Worm (Caenorhabditis elegans): ENCODE measurements around the gene gcy-20.
A peak's percentile ranks its signal among the peaks of the same experiment; 100 is the strongest.

DNA sequence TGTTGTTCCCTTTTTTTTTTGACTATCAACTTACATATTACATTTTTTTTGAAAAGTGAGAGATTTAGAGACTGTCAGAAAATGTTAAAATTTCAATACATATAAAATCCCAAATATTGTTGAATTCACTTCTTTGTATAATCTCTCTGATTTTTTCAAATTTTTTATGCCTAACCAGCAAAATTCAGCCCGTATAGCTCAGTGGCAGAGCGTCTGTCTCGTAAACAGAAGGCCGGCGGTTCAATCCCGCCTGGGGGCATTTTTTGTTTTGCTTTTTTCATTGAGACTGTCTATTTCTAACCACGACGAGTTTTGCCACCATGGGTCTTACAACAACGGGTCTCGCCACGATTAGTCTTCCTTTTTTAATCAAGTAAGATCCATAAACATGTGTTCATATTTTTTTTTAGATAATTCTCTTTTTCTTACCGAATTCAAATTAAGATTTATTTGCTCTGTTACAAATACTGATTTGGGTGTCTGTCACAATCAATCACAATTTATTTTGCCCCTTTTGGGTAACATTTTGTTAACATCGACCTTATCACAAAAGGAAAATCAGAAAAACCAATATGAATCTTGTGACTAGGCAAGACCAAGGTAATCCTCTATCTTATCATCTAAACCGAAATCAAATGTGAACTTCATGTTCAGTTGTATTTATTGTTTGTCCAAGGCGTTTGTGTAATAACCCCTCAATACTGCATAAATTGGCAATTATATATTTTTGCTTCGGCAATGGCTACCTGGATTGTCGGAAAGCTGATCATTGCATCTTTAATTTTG is 34.4 kb downstream of the gcy-20 start, which contains the start of gene glc-1:
- TF ChIP-seq snpc-4 (tag; optimal IDR thresholded peaks at IDR 0.05) (no peak), elt-2 (tag; optimal IDR thresholded peaks at IDR 0.05) (peak; percentile 15)
